Worm (Caenorhabditis elegans) whole organism, L1 larva: ENCODE results near the gene tag-325.

Source experiments
- ama-1 ChIP-seq: fragments of 150-350 bp; optimal IDR thresholded peaks from 2 replicates; lab custom pipeline; 2014
- hlh-4 ChIP-seq: sonication (generic microtip); optimal IDR thresholded peaks from 2 replicates; lab custom pipeline; 2016; ENCODE audit warnings: mild to moderate bottlenecking, missing genetic modification characterization, missing compliant biosample characterization
- jun-1 ChIP-seq: fragments of 150-350 bp; optimal IDR thresholded peaks from 2 replicates; lab custom pipeline; 2014; ENCODE audit warnings: missing biosample characterization, missing genetic modification reagents, missing genetic modification characterization
- lir-3 ChIP-seq: sonication (generic microtip); optimal IDR thresholded peaks from 2 replicates; lab custom pipeline; 2016; ENCODE audit warnings: mild to moderate bottlenecking, missing genetic modification characterization, moderate library complexity, missing compliant biosample characterization; ENCODE audit not compliant: poor library complexity
- lsy-2 ChIP-seq, 2 experiments: fragments of 150-350 bp; optimal IDR thresholded peaks; 2 replicates each; lab custom pipeline; 2014; ENCODE audit warnings: missing biosample characterization in 2 of 2, missing genetic modification characterization in 2 of 2
- nhr-12 ChIP-seq: sonication (generic microtip); optimal IDR thresholded peaks from 2 replicates; lab custom pipeline; 2017; ENCODE audit warnings: missing biosample characterization, missing genetic modification characterization
- unc-62 ChIP-seq: fragments of 150-350 bp; optimal IDR thresholded peaks from 2 replicates; lab custom pipeline; 2014; ENCODE audit warnings: missing biosample characterization, missing genetic modification reagents, missing genetic modification characterization

DNA sequence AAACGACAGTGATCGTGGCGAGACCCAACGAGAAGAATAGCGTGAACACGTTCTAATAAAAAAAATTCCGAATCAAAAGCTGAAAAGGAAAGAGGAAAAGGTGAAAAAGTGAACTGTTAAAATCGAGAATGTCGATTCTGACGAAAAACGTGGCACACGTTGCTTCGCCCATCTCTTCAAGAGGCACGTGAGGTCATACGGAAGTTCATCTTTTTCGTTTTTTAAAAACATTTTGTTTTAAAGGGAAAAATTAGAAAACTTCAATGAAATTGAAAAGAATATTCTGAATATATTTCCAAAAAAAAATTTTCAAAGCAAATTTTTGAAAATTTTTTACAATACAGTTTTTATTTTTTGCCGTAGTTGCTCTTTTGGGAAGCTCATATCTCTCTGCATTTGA lies 14.6 kb downstream of the tag-325 start, which contains the start of gene C38D4.7:
- TF ChIP-seq jun-1 (tag; lab: Kevin White, UChicago), result no peak
- TF ChIP-seq unc-62 (GFP tag; lab: Kevin White, UChicago), result no peak
- TF ChIP-seq lsy-2 (tag; optimal IDR thresholded peaks at IDR 0.05; lab: Kevin White, UChicago), result no peak
- TF ChIP-seq ama-1 (lab: Kevin White, UChicago), result no peak
- no peak for TF ChIP-seq hlh-4
- TF ChIP-seq lir-3 (tag; lab: Kevin White, UChicago), result no peak
- TF ChIP-seq nhr-12 (tag; lab: Kevin White, UChicago), result no peak
